Fruit fly (Drosophila melanogaster) S2 (cell line): ENCODE results near the gene CG6785.

ENCODE experiments used
- CG8478 ChIP-seq: fragments of >200 bp; optimal IDR thresholded peaks from 2 replicates; lab custom pipeline; 2018
- CTCF ChIP-seq, 2 experiments: fragments of >200 bp; optimal IDR thresholded peaks; 2 replicates each; lab custom pipeline; 2018

- TF ChIP-seq CG8478 (lab: Kevin White, UChicago) = no peak
- TF ChIP-seq CTCF (optimal IDR thresholded peaks at IDR 0.05; lab: Kevin White, UChicago) = no peak
Measured at dm6 chr2L:12066617-12067251, 21.7 kb upstream of the CG6785 start, which contains the start of gene firl.
